Fruit fly (Drosophila melanogaster): Measurements from ENCODE around the gene Ugt302C1.
A peak's percentile ranks its signal among the peaks of the same experiment; 100 is the strongest.

Ugt302C1 gene

dm6 chr3R:11196648-11197388 is 39.9 kb downstream of the Ugt302C1 start (continued):
- peak; percentile 18 for TF ChIP-seq CG15479 (GFP tag; optimal IDR thresholded peaks at IDR 0.05)
- peak; percentile 79 for TF ChIP-seq CG10321 (GFP tag; IDR thresholded peaks at IDR 0.05)
- TF ChIP-seq CG1647 (GFP tag; optimal IDR thresholded peaks at IDR 0.05): peak; percentile 81
- TF ChIP-seq ato (GFP tag; IDR thresholded peaks at IDR 0.05; ENCODE audit: partially characterized antibody): no peak
- peak; percentile 99 for TF ChIP-seq Fer1 (GFP tag; optimal IDR thresholded peaks at IDR 0.05)
- peak; percentile 97 for TF ChIP-seq CG3163 (GFP tag; optimal IDR thresholded peaks at IDR 0.05)
- TF ChIP-seq CG10431 (GFP tag; optimal IDR thresholded peaks at IDR 0.05): peak; percentile 97
- TF ChIP-seq CG14014 (GFP tag; IDR thresholded peaks at IDR 0.05): peak; percentile 98
- peak; percentile 95 for TF ChIP-seq grau (tag; optimal IDR thresholded peaks at IDR 0.05)
- peak; percentile 93 for TF ChIP-seq sug (tag; optimal IDR thresholded peaks at IDR 0.05)
- peak; percentile 99 for TF ChIP-seq slbo (GFP tag; IDR thresholded peaks at IDR 0.05)
- TF ChIP-seq CoRest (tag; optimal IDR thresholded peaks at IDR 0.05): peak; percentile 100
- TF ChIP-seq nau (GFP tag; optimal IDR thresholded peaks at IDR 0.05): peak; percentile 97
- TF ChIP-seq CG3407 (GFP tag; optimal IDR thresholded peaks at IDR 0.05): peak; percentile 96
- TF ChIP-seq NFAT (GFP tag; IDR thresholded peaks at IDR 0.05): peak; percentile 95
- peak; percentile 100 for TF ChIP-seq dmrt99B (tag; optimal IDR thresholded peaks at IDR 0.05)
- no peak for TF ChIP-seq pan (optimal IDR thresholded peaks at IDR 0.05)
- TF ChIP-seq pan (GFP tag; optimal IDR thresholded peaks at IDR 0.05 in 1 of 2, IDR thresholded peaks at IDR 0.05 in 1 of 2): peak in 1 of 2 experiments; percentile 99
- peak; percentile 95 for TF ChIP-seq slp2 (GFP tag; optimal IDR thresholded peaks at IDR 0.05)
- TF ChIP-seq CG11504 (tag; optimal IDR thresholded peaks at IDR 0.05): peak; percentile 99
- no peak for TF ChIP-seq usp (GFP tag; optimal IDR thresholded peaks at IDR 0.05)
- peak in 1 of 2 experiments; percentile 96 for TF ChIP-seq Hr78 (GFP tag; optimal IDR thresholded peaks at IDR 0.05)
- TF ChIP-seq lov (optimal IDR thresholded peaks at IDR 0.05): no peak
- peak; percentile 88; the same call in 2 of the 3 replicates for TF ChIP-seq lov (GFP tag; IDR thresholded peaks at IDR 0.05)
- TF ChIP-seq p53 (GFP tag; optimal IDR thresholded peaks at IDR 0.05): peak; percentile 29
- TF ChIP-seq CG10959 (GFP tag; IDR thresholded peaks at IDR 0.05): peak; percentile 84
- TF ChIP-seq grn (GFP tag; optimal IDR thresholded peaks at IDR 0.05): no peak
- TF ChIP-seq CG32767 (GFP tag; IDR thresholded peaks at IDR 0.05): peak; percentile 99
- peak; percentile 97 for TF ChIP-seq CG9437 (GFP tag; optimal IDR thresholded peaks at IDR 0.05)
- peak; percentile 94 for TF ChIP-seq sr (GFP tag; IDR thresholded peaks at IDR 0.05)
- TF ChIP-seq h (optimal IDR thresholded peaks at IDR 0.05): no peak
- TF ChIP-seq Poxn (GFP tag; IDR thresholded peaks at IDR 0.05): peak; percentile 94
- peak; percentile 99 for TF ChIP-seq CG7372 (GFP tag; IDR thresholded peaks at IDR 0.05)
- TF ChIP-seq C15 (GFP tag; IDR thresholded peaks at IDR 0.05): peak; percentile 96
- TF ChIP-seq lilli (GFP tag; optimal IDR thresholded peaks at IDR 0.05): peak; percentile 94
- TF ChIP-seq Ptx1 (GFP tag; IDR thresholded peaks at IDR 0.05): peak; percentile 99
- peak; percentile 98 for TF ChIP-seq CG13775 (GFP tag; optimal IDR thresholded peaks at IDR 0.05)
- TF ChIP-seq CG15269 (tag; optimal IDR thresholded peaks at IDR 0.05): peak; percentile 99
- TF ChIP-seq CG33213 (GFP tag; optimal IDR thresholded peaks at IDR 0.05): no peak
- TF ChIP-seq Neu2 (GFP tag; optimal IDR thresholded peaks at IDR 0.05; ENCODE audit: borderline replicate concordance): no peak
- TF ChIP-seq corto (GFP tag; optimal IDR thresholded peaks at IDR 0.05): peak; percentile 83
- TF ChIP-seq CG3847 (GFP tag; IDR thresholded peaks at IDR 0.05): peak; percentile 98
- TF ChIP-seq Abd-B (GFP tag; optimal IDR thresholded peaks at IDR 0.05): peak; percentile 100
- TF ChIP-seq salm (tag; optimal IDR thresholded peaks at IDR 0.05): peak; percentile 97
- peak; percentile 66 for TF ChIP-seq CG31365 (tag; optimal IDR thresholded peaks at IDR 0.05)
- peak; percentile 86 for TF ChIP-seq chm (GFP tag; IDR thresholded peaks at IDR 0.05)
- peak; percentile 10 for TF ChIP-seq btn (GFP tag; optimal IDR thresholded peaks at IDR 0.05)
- TF ChIP-seq dan (GFP tag; IDR thresholded peaks at IDR 0.05): peak; percentile 64; the same call in 1 of the 2 replicates
- TF ChIP-seq CG11085 (GFP tag; IDR thresholded peaks at IDR 0.05): peak; percentile 96
- peak; percentile 78; the same call in 2 of the 4 replicates for TF ChIP-seq chinmo (GFP tag; IDR thresholded peaks at IDR 0.05; ENCODE audit: partially characterized antibody)
